Fruit fly (Drosophila melanogaster) whole organism, adult: ENCODE results near the gene Npc2d.

Experiments
- CG14711 ChIP-seq: fragments of 200-800 bp; sonication (Bioruptor generic); optimal IDR thresholded peaks from 2 replicates; lab custom pipeline; 2018; ENCODE audit warnings: missing biosample characterization, mild to moderate bottlenecking, missing genetic modification characterization, moderate library complexity
- CG33017 ChIP-seq: fragments of 200-800 bp; sonication (Bioruptor generic); optimal IDR thresholded peaks from 2 replicates; lab custom pipeline; 2018; ENCODE audit warnings: missing biosample characterization, mild to moderate bottlenecking, missing genetic modification characterization, moderate library complexity
- CG5204 ChIP-seq: fragments of 200-800 bp; sonication (Bioruptor generic); optimal IDR thresholded peaks from 2 replicates; lab custom pipeline; 2016; ENCODE audit warnings: missing biosample characterization, missing genetic modification characterization
- CG7045 ChIP-seq: fragments of 200-800 bp; sonication (Bioruptor generic); optimal IDR thresholded peaks from 2 replicates; lab custom pipeline; 2017; ENCODE audit warnings: missing biosample characterization, mild to moderate bottlenecking, missing genetic modification characterization
- bab1 ChIP-seq: fragments of 200-800 bp; sonication (Bioruptor generic); optimal IDR thresholded peaks from 3 replicates; lab custom pipeline; 2019; ENCODE audit warnings: missing biosample characterization, mild to moderate bottlenecking, missing genetic modification characterization, moderate library complexity
- kay ChIP-seq: fragments of 200-800 bp; sonication (Bioruptor generic); peaks from one replicate; lab custom pipeline; 2016; ENCODE audit warnings: missing biosample characterization, missing genetic modification characterization, borderline replicate concordance
- ovo ChIP-seq: fragments of 200-800 bp; sonication (Bioruptor generic); optimal IDR thresholded peaks from 2 replicates; lab custom pipeline; 2016; ENCODE audit warnings: missing biosample characterization, missing genetic modification characterization
- toe ChIP-seq: fragments of 200-800 bp; sonication (Bioruptor generic); optimal IDR thresholded peaks from 2 replicates; lab custom pipeline; 2016; ENCODE audit warnings: missing biosample characterization, missing genetic modification characterization

dm6 chr3R:10059952-10060351 is 4.1 kb upstream of the Npc2d start, which contains the start of gene Npc2c:
- TF ChIP-seq CG14711 (tag; lab: Kevin White, UChicago) = no peak
- no peak for TF ChIP-seq ovo (GFP tag; lab: Kevin White, UChicago)
- no peak for TF ChIP-seq bab1 (GFP tag; lab: Kevin White, UChicago)
- no peak for TF ChIP-seq toe (GFP tag; lab: Kevin White, UChicago)
- no peak for TF ChIP-seq CG7045 (GFP tag; lab: Kevin White, UChicago)
- TF ChIP-seq CG5204 (GFP tag; lab: Kevin White, UChicago) = no peak
- TF ChIP-seq CG33017 (tag; lab: Kevin White, UChicago) = no peak
- TF ChIP-seq kay = no peak
